Fruit fly (Drosophila melanogaster) S2 (cell line): ENCODE results near the gene CG12643.

ENCODE experiments used
- CG8478 ChIP-seq: fragments of >200 bp; optimal IDR thresholded peaks from 2 replicates; lab custom pipeline; 2018
- CTCF ChIP-seq, 2 experiments: fragments of >200 bp; optimal IDR thresholded peaks; 2 replicates each; lab custom pipeline; 2018

The CG12643 gene

DNA sequence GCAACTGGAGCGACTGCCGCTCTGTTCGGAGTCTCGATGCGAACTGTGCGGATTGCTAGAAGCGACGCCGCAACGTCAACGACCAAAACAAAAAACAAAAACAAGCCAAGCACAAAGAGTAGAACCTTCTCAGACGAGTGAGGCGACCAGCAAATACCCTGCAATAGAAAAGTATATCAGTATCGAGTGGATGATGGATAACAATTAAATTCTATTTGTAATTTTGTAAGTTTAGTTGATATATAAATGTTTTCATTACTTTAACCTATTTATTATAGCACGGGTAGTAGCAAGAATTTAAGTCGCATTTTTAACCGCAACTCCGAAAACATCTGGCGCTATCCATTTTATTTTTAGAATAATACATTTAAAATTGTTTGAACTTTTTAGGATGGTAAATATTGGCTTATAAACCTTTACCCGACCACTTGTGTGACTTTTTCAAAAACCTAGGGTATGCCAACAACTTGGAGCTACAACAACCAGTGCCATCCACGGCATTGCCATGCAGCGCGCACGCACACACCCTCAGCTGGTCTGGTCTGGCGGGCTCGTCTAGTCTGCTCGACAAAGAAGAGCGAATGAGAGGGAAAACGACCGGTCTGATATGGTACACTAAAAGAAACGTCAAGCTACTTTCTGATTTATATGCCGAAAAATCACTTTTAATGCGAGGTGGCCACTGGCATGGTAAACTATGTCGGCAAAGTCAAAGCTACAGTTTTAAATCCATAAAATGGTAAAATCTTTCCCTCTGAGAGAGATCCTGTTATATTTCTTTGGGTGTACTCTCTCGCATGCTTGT is at the start of gene CG12643:
CG12643 (minus strand) TSS at position 51 of the 805 bp plus-strand sequence.
- TF ChIP-seq CG8478 (lab: Kevin White, UChicago) (no peak), CTCF (optimal IDR thresholded peaks at IDR 0.05; lab: Kevin White, UChicago) (no peak)

- TF ChIP-seq CG8478 (lab: Kevin White, UChicago) (no peak), CTCF (optimal IDR thresholded peaks at IDR 0.05; lab: Kevin White, UChicago) (no peak)
These were observed 43.9 kb upstream of the CG12643 start for dm6 chrX:10308996-10309395.

- TF ChIP-seq CTCF (optimal IDR thresholded peaks at IDR 0.05; lab: Kevin White, UChicago) (no peak), CG8478 (lab: Kevin White, UChicago) (no peak)
These were observed 42.9 kb upstream of the CG12643 start for dm6 chrX:10307955-10308354.

- TF ChIP-seq CG8478 (lab: Kevin White, UChicago), result no peak
- TF ChIP-seq CTCF (optimal IDR thresholded peaks at IDR 0.05; lab: Kevin White, UChicago), result no peak
These were observed 35.1 kb upstream of the CG12643 start for dm6 chrX:10300140-10300539.

- TF ChIP-seq CTCF (optimal IDR thresholded peaks at IDR 0.05; lab: Kevin White, UChicago) (no peak), CG8478 (lab: Kevin White, UChicago) (no peak)
These were observed 25.6 kb upstream of the CG12643 start for dm6 chrX:10290761-10291041.

- TF ChIP-seq CG8478 (lab: Kevin White, UChicago), result no peak
- no peak for TF ChIP-seq CTCF (optimal IDR thresholded peaks at IDR 0.05; lab: Kevin White, UChicago)
These were observed 25.1 kb upstream of the CG12643 start for dm6 chrX:10289935-10290760.

DNA sequence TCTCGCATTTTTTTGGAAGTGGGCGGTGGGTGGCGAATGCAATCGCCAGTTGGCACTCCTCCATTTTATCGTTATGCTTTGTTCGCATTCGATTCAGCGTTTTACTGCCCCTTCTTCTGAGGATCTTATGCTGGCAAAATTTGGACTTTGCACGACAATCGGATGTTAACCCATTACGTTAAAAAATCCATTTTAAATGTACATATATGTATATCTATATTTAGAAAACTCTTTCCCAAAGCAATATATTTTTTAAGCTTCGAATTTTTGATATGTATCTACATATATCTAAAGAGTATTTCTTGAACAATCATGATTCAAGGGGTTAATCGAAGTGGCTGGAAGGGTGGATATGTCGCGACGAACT is 938 bp upstream of the CG12643 start:
- TF ChIP-seq CG8478 (lab: Kevin White, UChicago) (no peak), CTCF (optimal IDR thresholded peaks at IDR 0.05; lab: Kevin White, UChicago) (no peak)

- TF ChIP-seq CTCF (optimal IDR thresholded peaks at IDR 0.05; lab: Kevin White, UChicago), result no peak
- no peak for TF ChIP-seq CG8478 (lab: Kevin White, UChicago)
These were observed 1.2 kb downstream of the CG12643 start for dm6 chrX:10263957-10264248.

DNA sequence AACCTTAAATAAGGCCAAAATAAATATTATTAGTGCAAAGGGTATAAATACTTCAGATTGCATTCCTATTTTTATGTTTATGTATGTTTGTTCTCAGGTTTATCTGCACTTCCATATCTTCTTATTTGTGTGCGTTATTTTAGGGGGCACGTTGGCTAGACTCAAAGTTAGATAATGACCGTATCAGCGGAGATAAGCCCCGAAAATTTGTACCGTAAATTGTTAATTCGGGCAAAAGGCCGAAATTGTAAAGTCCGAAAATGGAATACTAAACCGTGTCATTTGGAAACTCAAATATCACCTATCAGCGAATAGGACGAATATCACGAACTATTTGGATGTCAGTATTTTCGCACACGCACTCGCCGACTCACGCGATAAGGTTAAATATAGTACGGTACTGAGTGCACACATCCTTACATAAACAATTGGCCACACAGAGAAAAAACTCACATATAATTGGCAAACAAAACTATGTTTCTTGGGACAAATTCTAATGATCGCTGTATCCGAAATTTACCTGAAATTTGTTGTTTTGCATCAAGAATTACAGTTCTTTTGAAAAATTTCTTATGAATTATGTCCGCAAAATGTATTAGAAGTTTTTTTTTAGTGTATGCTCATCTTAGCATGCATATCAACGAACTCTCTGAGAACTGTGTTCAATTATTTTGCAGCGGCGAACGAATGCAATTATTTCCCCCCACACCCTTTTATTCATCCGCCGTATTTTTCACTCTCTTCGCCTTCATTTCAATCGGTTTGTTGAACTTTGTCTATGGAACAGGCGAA is 1.7 kb downstream of the CG12643 start, which contains the start of gene Hk:
Hk (minus strand) TSS at position 321 of the 792 bp plus-strand sequence.
- TF ChIP-seq CG8478 (lab: Kevin White, UChicago) (no peak), CTCF (optimal IDR thresholded peaks at IDR 0.05; lab: Kevin White, UChicago) (no peak)

dm6 chrX:10261172-10261571 is 3.9 kb downstream of the CG12643 start:
- no peak for TF ChIP-seq CTCF (optimal IDR thresholded peaks at IDR 0.05; lab: Kevin White, UChicago)
- no peak for TF ChIP-seq CG8478 (lab: Kevin White, UChicago)

dm6 chrX:10259524-10259923 is 5.5 kb downstream of the CG12643 start:
- TF ChIP-seq CTCF (optimal IDR thresholded peaks at IDR 0.05; lab: Kevin White, UChicago) (no peak), CG8478 (lab: Kevin White, UChicago) (no peak)

DNA sequence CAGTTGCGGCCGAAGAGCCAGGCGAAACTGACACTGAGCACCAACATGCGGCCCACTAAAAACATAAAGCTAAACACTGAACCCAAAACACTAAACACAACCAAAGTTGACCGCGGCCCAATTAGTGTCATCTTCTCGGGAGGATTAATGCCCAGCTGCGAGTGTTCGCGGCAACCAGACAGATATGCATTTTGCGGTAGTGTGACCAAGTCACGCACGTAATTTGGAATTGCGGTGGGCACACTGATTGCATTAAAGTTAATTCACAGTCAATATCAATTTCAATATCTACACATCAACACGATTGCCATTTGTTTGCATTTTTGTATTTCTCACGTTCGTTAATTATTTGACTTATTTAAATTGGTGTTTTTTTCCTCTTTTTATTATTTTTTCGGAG is 8.8 kb downstream of the CG12643 start:
- TF ChIP-seq CTCF (optimal IDR thresholded peaks at IDR 0.05; lab: Kevin White, UChicago) (no peak), CG8478 (lab: Kevin White, UChicago) (no peak)

DNA sequence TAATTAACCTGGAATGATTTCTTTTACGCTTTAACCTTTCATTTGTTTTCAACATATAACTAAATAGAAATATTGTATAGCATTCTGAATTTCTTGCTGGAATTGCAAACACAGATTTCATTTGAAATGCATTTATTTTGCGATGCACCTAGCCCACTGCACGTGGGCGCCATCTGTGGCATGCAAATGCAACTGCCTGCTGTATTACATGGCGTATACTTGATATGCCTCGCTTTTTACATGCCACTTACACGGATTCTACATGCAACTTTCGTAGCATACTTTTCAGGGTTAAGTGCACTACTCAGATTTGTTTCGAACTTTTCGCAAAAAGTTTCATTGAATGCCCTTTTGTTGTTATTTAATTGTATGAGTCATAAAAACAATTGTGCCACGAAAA is 12.3 kb downstream of the CG12643 start:
- TF ChIP-seq CG8478 (lab: Kevin White, UChicago) (no peak), CTCF (optimal IDR thresholded peaks at IDR 0.05; lab: Kevin White, UChicago) (peak; percentile 66 to 71)

DNA sequence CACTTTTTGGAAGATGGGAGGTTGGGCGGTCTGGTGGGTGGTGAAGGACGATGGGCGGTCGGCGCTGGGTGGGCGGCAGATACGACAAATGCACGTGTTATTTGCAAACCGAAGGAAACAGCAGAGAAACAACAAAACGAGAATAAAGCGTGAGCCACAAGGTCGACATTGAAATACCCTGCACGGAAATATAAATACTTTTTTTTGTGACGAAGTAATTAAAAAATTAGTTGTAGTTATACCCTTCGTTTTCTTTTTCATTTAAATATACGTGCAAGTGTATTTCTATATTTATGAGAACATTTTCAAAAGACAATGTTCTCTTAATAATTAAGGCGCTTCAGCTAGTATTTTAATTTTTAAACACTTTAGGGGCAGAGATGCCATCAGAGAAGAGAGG is 14.4 kb downstream of the CG12643 start:
- no peak for TF ChIP-seq CTCF (optimal IDR thresholded peaks at IDR 0.05; lab: Kevin White, UChicago)
- TF ChIP-seq CG8478 (lab: Kevin White, UChicago), result no peak

DNA sequence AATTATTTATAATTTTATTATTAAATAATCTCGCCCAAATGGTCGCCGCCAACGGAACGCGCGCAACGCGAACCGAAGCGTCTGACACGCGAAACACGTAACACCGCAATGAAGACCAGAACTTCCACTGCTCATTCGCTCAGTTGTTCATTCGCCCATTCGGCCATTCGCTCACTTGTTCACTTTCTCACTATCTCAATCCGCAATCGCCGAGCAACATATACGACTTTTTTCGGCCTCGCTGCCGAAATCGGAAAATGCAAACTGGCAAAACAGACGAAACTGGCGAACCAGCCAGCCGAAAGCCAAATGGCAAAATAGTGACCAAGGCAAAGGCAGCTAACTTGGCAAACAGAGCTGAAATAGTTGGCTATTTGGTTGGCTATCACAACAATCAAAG is 15.0 kb downstream of the CG12643 start:
- TF ChIP-seq CTCF (optimal IDR thresholded peaks at IDR 0.05; lab: Kevin White, UChicago), result no peak
- no peak for TF ChIP-seq CG8478 (lab: Kevin White, UChicago)
